Fruit fly (Drosophila melanogaster) whole organism, embryonic: Measurements from ENCODE around the gene AcCoAS.

Source experiments
- Asciz ChIP-seq: fragments of 200-800 bp; sonication (Bioruptor generic); optimal IDR thresholded peaks from 2 replicates; lab custom pipeline; 2017; ENCODE audit warnings: missing biosample characterization, mild to moderate bottlenecking, missing genetic modification characterization, missing genetic modification reagents
- CG1233 ChIP-seq: fragments of 200-800 bp; sonication (Bioruptor generic); optimal IDR thresholded peaks from 4 replicates; lab custom pipeline; 2018; ENCODE audit warnings: missing biosample characterization, mild to moderate bottlenecking, missing genetic modification characterization
- CG13287 ChIP-seq: fragments of 200-800 bp; sonication (Bioruptor generic); IDR thresholded peaks from 2 replicates; pipeline ENCODE4 v1.3.6; 2022; ENCODE audit warnings: missing biosample characterization, missing genetic modification characterization; ENCODE audit not compliant: partially characterized antibody
- CG13894 ChIP-seq: fragments of 200-800 bp; sonication (Bioruptor generic); optimal IDR thresholded peaks from 3 replicates; lab custom pipeline; 2018; ENCODE audit warnings: missing biosample characterization, mild to moderate bottlenecking, missing genetic modification characterization, moderate library complexity
- CG16863 ChIP-seq: fragments of 200-800 bp; sonication (Bioruptor generic); optimal IDR thresholded peaks from 3 replicates; lab custom pipeline; 2016; ENCODE audit warnings: missing biosample characterization, missing genetic modification characterization
- CG4820 ChIP-seq: fragments of 200-800 bp; sonication (Bioruptor generic); optimal IDR thresholded peaks from 3 replicates; lab custom pipeline; 2016; ENCODE audit warnings: missing biosample characterization, missing genetic modification characterization
- CG6689 ChIP-seq: fragments of 200-800 bp; sonication (Bioruptor generic); IDR thresholded peaks from 2 replicates; pipeline ENCODE4 v1.3.6; 2022; ENCODE audit warnings: missing biosample characterization, missing genetic modification characterization
- Tbp ChIP-seq: fragments of >200 bp; optimal IDR thresholded peaks from 2 replicates; lab custom pipeline; 2018; ENCODE audit warnings: missing biosample characterization, missing genetic modification characterization
- disco-r ChIP-seq: fragments of 200-800 bp; sonication (Bioruptor generic); optimal IDR thresholded peaks from 2 replicates; lab custom pipeline; 2016; ENCODE audit warnings: missing biosample characterization, missing genetic modification characterization
- jigr1 ChIP-seq: fragments of 200-800 bp; sonication (Bioruptor generic); IDR thresholded peaks from 3 replicates; pipeline ENCODE4 v1.3.6; 2022; ENCODE audit warnings: missing biosample characterization, missing genetic modification characterization
- luna ChIP-seq: fragments of 200-800 bp; sonication (Bioruptor generic); optimal IDR thresholded peaks from 2 replicates; lab custom pipeline; 2016; ENCODE audit warnings: missing biosample characterization, missing genetic modification characterization
- ttk ChIP-seq: fragments of 200-800 bp; sonication (Bioruptor generic); IDR thresholded peaks from 2 replicates; pipeline ENCODE4 v2.1.2; 2022; ENCODE audit warnings: missing biosample characterization, missing genetic modification characterization

DNA sequence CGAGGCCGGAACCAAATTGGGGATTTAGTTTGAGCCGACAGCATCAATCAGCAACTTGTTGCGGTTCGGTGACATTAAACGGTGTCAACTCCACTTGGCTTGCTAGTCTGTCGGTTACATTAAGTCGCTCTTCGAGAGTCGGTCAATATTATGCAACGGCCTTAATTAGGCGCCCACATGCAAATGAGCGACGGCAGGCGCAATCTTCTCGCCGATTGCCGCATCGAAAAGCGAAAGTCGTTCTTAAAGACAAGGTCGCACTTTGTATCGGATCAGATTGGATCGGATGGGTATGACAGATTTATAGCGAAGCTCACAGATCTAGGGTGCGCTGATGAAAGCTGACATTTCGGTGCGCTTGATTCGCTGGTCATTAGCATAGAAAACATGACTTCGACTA is 11.0 kb upstream of the AcCoAS start:
- TF ChIP-seq CG6689 (GFP tag; lab: Robert Waterston, UW) = no peak
- TF ChIP-seq jigr1 (GFP tag; lab: Robert Waterston, UW) = no peak
- TF ChIP-seq Tbp (GFP tag; lab: Kevin White, UChicago) = no peak
- TF ChIP-seq ttk (GFP tag; lab: Robert Waterston, UW) = no peak
- no peak for TF ChIP-seq CG16863 (GFP tag; lab: Kevin White, UChicago)
- no peak for TF ChIP-seq luna
- no peak for TF ChIP-seq disco-r (GFP tag; lab: Kevin White, UChicago)
- no peak for TF ChIP-seq CG13287 (GFP tag; lab: Robert Waterston, UW)
- TF ChIP-seq CG4820 = no peak
- TF ChIP-seq CG13894 (tag; lab: Kevin White, UChicago) = no peak
- no peak for TF ChIP-seq CG1233 (GFP tag; lab: Kevin White, UChicago)
- no peak for TF ChIP-seq Asciz (GFP tag; lab: Kevin White, UChicago)
